Fruit fly (Drosophila melanogaster): ENCODE measurements around the gene RpL6.

dm6 chr3R:31610639-31611594 is 14.9 kb upstream of the RpL6 start, which contains the start of gene Med:
- TF ChIP-seq CG4496 (GFP tag; IDR thresholded peaks at IDR 0.05) (no peak), rn (GFP tag; IDR thresholded peaks at IDR 0.05) (no peak), CG9948 (tag; optimal IDR thresholded peaks at IDR 0.05) (peak; percentile 5), Pif1A (GFP tag; optimal IDR thresholded peaks at IDR 0.05) (no peak), D1 (tag; optimal IDR thresholded peaks at IDR 0.05) (no peak), EcR (GFP tag; optimal IDR thresholded peaks at IDR 0.05) (peak; percentile 81), CG8159 (tag; optimal IDR thresholded peaks at IDR 0.05) (peak; percentile 17), CG12605 (GFP tag; IDR thresholded peaks at IDR 0.05) (no peak)
